Worm (Caenorhabditis elegans): ENCODE data around the gene lars-1.

Gene lars-1

ce11 chrIII:4176109-4176596 lies 10.4 kb downstream of the lars-1 start, which contains the start of the genes hrde-1 and C16C10.13 (continued):
- TF ChIP-seq dox-1 (GFP tag; IDR thresholded peaks at IDR 0.05): peak; percentile 78
- TF ChIP-seq ceh-79 (tag; optimal IDR thresholded peaks at IDR 0.05): no peak
- no peak for TF ChIP-seq ztf-28 (GFP tag; IDR thresholded peaks at IDR 0.05)
- no peak for TF ChIP-seq ama-1 (optimal IDR thresholded peaks at IDR 0.05)
- TF ChIP-seq ama-1 (GFP tag; optimal IDR thresholded peaks at IDR 0.05): no peak
- TF ChIP-seq lir-1 (GFP tag; conservative IDR thresholded peaks at IDR 0.05): no peak; the same call in 1 of the 2 replicates
- TF ChIP-seq aptf-3 (GFP tag; IDR thresholded peaks at IDR 0.05): no peak
- no peak for TF ChIP-seq F10E7.11 (tag; optimal IDR thresholded peaks at IDR 0.05)
- TF ChIP-seq F39B2.1 (GFP tag; IDR thresholded peaks at IDR 0.05): no peak
- no peak for TF ChIP-seq zim-3 (tag; optimal IDR thresholded peaks at IDR 0.05)
- TF ChIP-seq ccch-3 (GFP tag; optimal IDR thresholded peaks at IDR 0.05): no peak
- no peak for TF ChIP-seq chd-7 (tag; optimal IDR thresholded peaks at IDR 0.05)
- TF ChIP-seq let-607 (tag; optimal IDR thresholded peaks at IDR 0.05): no peak
- no peak for TF ChIP-seq gei-17 (GFP tag; optimal IDR thresholded peaks at IDR 0.05)
- no peak for TF ChIP-seq lin-35 (GFP tag; optimal IDR thresholded peaks at IDR 0.05)
- TF ChIP-seq lsl-1 (GFP tag; optimal IDR thresholded peaks at IDR 0.05): peak; percentile 91
- TF ChIP-seq ceh-27 (GFP tag; optimal IDR thresholded peaks at IDR 0.05): no peak
- TF ChIP-seq K11D2.4 (GFP tag; IDR thresholded peaks at IDR 0.05): no peak
- TF ChIP-seq D2030.7 (GFP tag; IDR thresholded peaks at IDR 0.05): peak; percentile 91
- peak; percentile 80 for TF ChIP-seq dpl-1 (GFP tag; optimal IDR thresholded peaks at IDR 0.05)
- TF ChIP-seq snpc-1.3 (tag; optimal IDR thresholded peaks at IDR 0.05; ENCODE audit: insufficient read depth): peak; percentile 82
- TF ChIP-seq madf-6 (GFP tag; IDR thresholded peaks at IDR 0.05): peak; percentile 98
- no peak for TF ChIP-seq bed-1 (GFP tag; IDR thresholded peaks at IDR 0.05)
- TF ChIP-seq ztf-18 (tag; optimal IDR thresholded peaks at IDR 0.05): peak; percentile 7
- peak; percentile 88 for TF ChIP-seq lin-54 (GFP tag; optimal IDR thresholded peaks at IDR 0.05)
- no peak for TF ChIP-seq Y56A3A.18 (GFP tag; IDR thresholded peaks at IDR 0.05)
- TF ChIP-seq zfh-2 (GFP tag; conservative IDR thresholded peaks at IDR 0.05): no peak
- TF ChIP-seq F57C9.4 (tag; optimal IDR thresholded peaks at IDR 0.05): no peak
- peak; percentile 70 for TF ChIP-seq athp-1 (tag; optimal IDR thresholded peaks at IDR 0.05)
- peak; percentile 98 for TF ChIP-seq hrde-1 (tag; optimal IDR thresholded peaks at IDR 0.05; ENCODE audit: borderline replicate concordance)
- TF ChIP-seq madf-3 (GFP tag; IDR thresholded peaks at IDR 0.05): peak; percentile 87
- no peak for TF ChIP-seq lin-40 (tag; optimal IDR thresholded peaks at IDR 0.05)
- no peak for TF ChIP-seq sptf-2 (GFP tag; optimal IDR thresholded peaks at IDR 0.05)
- no peak for TF ChIP-seq F57A8.1 (GFP tag; optimal IDR thresholded peaks at IDR 0.05)
- no peak for TF ChIP-seq pha-4 (tag; optimal IDR thresholded peaks at IDR 0.05)
- no peak for TF ChIP-seq egrh-3 (GFP tag; IDR thresholded peaks at IDR 0.05)
- TF ChIP-seq hmg-20 (GFP tag; IDR thresholded peaks at IDR 0.05): no peak
- TF ChIP-seq mxl-1 (tag; optimal IDR thresholded peaks at IDR 0.05): no peak
- no peak for TF ChIP-seq F52B5.7 (tag; optimal IDR thresholded peaks at IDR 0.05)
- peak; percentile 43 for TF ChIP-seq snpc-1.1 (tag; optimal IDR thresholded peaks at IDR 0.05; ENCODE audit: insufficient read depth)
- TF ChIP-seq somi-1 (GFP tag; optimal IDR thresholded peaks at IDR 0.05): no peak
- TF ChIP-seq aptf-2 (GFP tag; conservative IDR thresholded peaks at IDR 0.05): no peak
- TF ChIP-seq ZK185.1 (tag; optimal IDR thresholded peaks at IDR 0.05; ENCODE audit: poor library complexity, severe bottlenecking): no peak
- no peak for TF ChIP-seq mes-4 (tag; optimal IDR thresholded peaks at IDR 0.05)
- no peak for TF ChIP-seq ets-4 (GFP tag; optimal IDR thresholded peaks at IDR 0.05)
- no peak for TF ChIP-seq Y79H2A.3 (GFP tag; conservative IDR thresholded peaks at IDR 0.05)
- no peak for TF ChIP-seq bed-2 (GFP tag; IDR thresholded peaks at IDR 0.05)
- no peak for TF ChIP-seq nfya-2 (GFP tag; IDR thresholded peaks at IDR 0.05)
